Worm (Caenorhabditis elegans) whole organism, mixed stage, embryonic: ENCODE results near the gene ctsa-3.1.

Source experiments
- ceh-83 ChIP-seq: fragments of 200-800 bp; sonication (Bioruptor generic); optimal IDR thresholded peaks from 2 replicates; lab custom pipeline; 2018; ENCODE audit warnings: mild to moderate bottlenecking, missing genetic modification characterization, missing compliant biosample characterization
- ces-1 ChIP-seq: fragments of 150-350 bp; optimal IDR thresholded peaks from 2 replicates; lab custom pipeline; 2014; ENCODE audit warnings: missing biosample characterization, missing genetic modification reagents, missing genetic modification characterization
- drap-1 ChIP-seq: fragments of 200-800 bp; sonication (Bioruptor generic); optimal IDR thresholded peaks from 3 replicates; lab custom pipeline; 2018; ENCODE audit warnings: mild to moderate bottlenecking, missing genetic modification characterization, missing compliant biosample characterization
- lin-13 ChIP-seq: fragments of 150-350 bp; optimal IDR thresholded peaks from 2 replicates; lab custom pipeline; 2014; ENCODE audit warnings: missing biosample characterization, missing genetic modification characterization
- mab-5 ChIP-seq: fragments of 150-350 bp; optimal IDR thresholded peaks from 2 replicates; lab custom pipeline; 2014; ENCODE audit warnings: missing biosample characterization, missing genetic modification characterization
- nhr-12 ChIP-seq: fragments of 150-350 bp; optimal IDR thresholded peaks from 2 replicates; lab custom pipeline; 2014; ENCODE audit warnings: missing biosample characterization, missing genetic modification characterization
- nhr-76 ChIP-seq: sonication (generic microtip); optimal IDR thresholded peaks from 2 replicates; lab custom pipeline; 2017; ENCODE audit warnings: missing biosample characterization, missing genetic modification characterization
- unc-39 ChIP-seq: fragments of 150-350 bp; optimal IDR thresholded peaks from 2 replicates; lab custom pipeline; 2014; ENCODE audit warnings: missing biosample characterization, missing genetic modification characterization
- ztf-11 ChIP-seq: fragments of 150-350 bp; optimal IDR thresholded peaks from 2 replicates; lab custom pipeline; 2014; ENCODE audit warnings: missing biosample characterization, missing genetic modification characterization

DNA sequence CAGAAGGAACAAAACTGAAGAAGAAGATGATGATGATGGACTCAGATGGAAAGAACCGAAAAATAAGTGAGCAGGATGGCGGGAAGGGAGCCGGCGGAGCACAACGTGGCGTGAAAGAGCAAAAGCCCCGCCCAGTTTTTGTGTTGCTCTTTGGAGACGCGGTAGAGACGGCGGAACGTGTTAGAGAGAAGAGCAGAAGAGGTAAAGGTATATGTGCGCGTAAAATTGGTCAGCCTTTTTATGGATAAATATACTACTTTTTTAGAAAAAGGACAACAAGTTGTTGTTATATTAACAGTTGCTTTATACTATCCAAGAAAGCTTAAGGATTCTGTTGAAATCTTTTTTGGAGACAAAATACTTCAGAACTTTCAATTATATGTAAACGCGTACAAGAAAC, 15.6 kb upstream of the ctsa-3.1 start, which contains the start of gene E04F6.10:
- TF ChIP-seq ztf-11 (no peak), mab-5 (tag; lab: Kevin White, UChicago) (no peak), drap-1 (no peak), unc-39 (tag; lab: Kevin White, UChicago) (no peak), lin-13 (tag; lab: Kevin White, UChicago) (no peak), ces-1 (GFP tag; lab: Kevin White, UChicago) (no peak), nhr-76 (tag; lab: Kevin White, UChicago) (no peak), ceh-83 (GFP tag; lab: Kevin White, UChicago) (no peak), nhr-12 (tag; lab: Kevin White, UChicago) (no peak)
